Worm (Caenorhabditis elegans) whole organism, L2 larva: ENCODE data around the gene Y46C8AM.1.
"Not testable (repeated sequence)": the region's sequence is repeated elsewhere in the genome, so short reads cannot be mapped to it uniquely, and the experiment has no call there.

Experiments used
- fos-1 ChIP-seq: fragments of 150-350 bp; optimal IDR thresholded peaks from 2 replicates; lab custom pipeline; 2014; ENCODE audit warnings: missing biosample characterization, missing genetic modification characterization
- mab-5 ChIP-seq: fragments of 150-350 bp; optimal IDR thresholded peaks from 2 replicates; lab custom pipeline; 2014; ENCODE audit warnings: missing biosample characterization, missing genetic modification characterization
- nhr-237 ChIP-seq: fragments of 150-350 bp; optimal IDR thresholded peaks from 2 replicates; lab custom pipeline; 2014; ENCODE audit warnings: missing biosample characterization, missing genetic modification characterization
- skn-1 ChIP-seq: sonication (generic microtip); optimal IDR thresholded peaks from 2 replicates; lab custom pipeline; 2017; ENCODE audit warnings: missing biosample characterization, missing genetic modification characterization
- snpc-4 ChIP-seq: fragments of 150-350 bp; optimal IDR thresholded peaks from 2 replicates; lab custom pipeline; 2014; ENCODE audit warnings: missing biosample characterization, missing genetic modification characterization
- unc-55 ChIP-seq: fragments of 150-350 bp; sonication (generic microtip); optimal IDR thresholded peaks from 3 replicates; lab custom pipeline; 2014; ENCODE audit warnings: missing biosample characterization, missing genetic modification reagents, missing genetic modification characterization
- zag-1 ChIP-seq: fragments of 150-350 bp; optimal IDR thresholded peaks from 2 replicates; lab custom pipeline; 2014; ENCODE audit warnings: missing biosample characterization, missing genetic modification characterization
- ztf-11 ChIP-seq: sonication (generic microtip); optimal IDR thresholded peaks from 2 replicates; lab custom pipeline; 2017; ENCODE audit warnings: missing biosample characterization, missing genetic modification characterization

DNA sequence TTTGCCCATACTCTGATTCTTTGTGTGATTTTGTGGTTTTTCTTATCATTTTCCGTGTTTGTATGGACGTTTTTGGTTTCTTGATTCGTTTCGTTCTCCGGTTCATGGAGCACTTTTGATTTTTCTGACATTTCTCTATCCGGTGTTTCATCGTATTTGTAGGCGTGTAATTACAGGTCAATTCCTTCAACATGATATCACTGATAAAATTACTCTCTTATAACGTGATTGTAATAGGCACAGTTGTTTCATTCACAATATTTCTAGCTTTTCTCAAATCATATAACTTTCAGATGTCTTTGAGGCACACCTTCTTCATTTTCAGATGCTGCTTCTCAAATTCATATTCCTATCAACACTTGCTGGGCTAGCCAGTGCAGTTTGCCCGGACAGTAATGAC lies 30.3 kb upstream of the Y46C8AM.1 start, which contains the start of gene clec-70:
- not testable (repeated sequence) for TF ChIP-seq nhr-237 (tag; lab: Kevin White, UChicago); mab-5 (tag; lab: Kevin White, UChicago); ztf-11 (tag; lab: Kevin White, UChicago); snpc-4 (tag; lab: Kevin White, UChicago); skn-1; fos-1 (tag; lab: Kevin White, UChicago); zag-1; unc-55 (GFP tag; lab: Kevin White, UChicago)
